Worm (Caenorhabditis elegans) whole organism, young adult: ENCODE measurements around the gene clec-70.

Experiments used
- B0035.1 ChIP-seq: sonication (generic microtip); optimal IDR thresholded peaks from 2 replicates; lab custom pipeline; 2016; ENCODE audit warnings: missing genetic modification characterization, mild to moderate bottlenecking, missing compliant biosample characterization, missing genotype, missing genetic modification reagents
- B0261.1 ChIP-seq: sonication (generic microtip); optimal IDR thresholded peaks from 2 replicates; lab custom pipeline; 2016; ENCODE audit warnings: mild to moderate bottlenecking, missing genetic modification characterization, moderate library complexity, missing compliant biosample characterization
- C06A6.2 ChIP-seq: fragments of 200-800 bp; sonication (Bioruptor generic); conservative IDR thresholded peaks from 2 replicates; pipeline ENCODE4 v1.3.6; 2022; ENCODE audit warnings: missing genetic modification characterization, missing compliant biosample characterization
- F57A8.1 ChIP-seq: fragments of 200-800 bp; sonication (Bioruptor generic); optimal IDR thresholded peaks from 2 replicates; lab custom pipeline; 2018; ENCODE audit warnings: mild to moderate bottlenecking, missing genetic modification characterization, moderate library complexity, missing compliant biosample characterization
- Y53G8AR.9 ChIP-seq: fragments of 200-800 bp; sonication (Bioruptor generic); conservative IDR thresholded peaks from 2 replicates; pipeline ENCODE4 v1.3.6; 2022; ENCODE audit warnings: missing genetic modification reagents, missing genetic modification characterization, missing compliant biosample characterization
- ZK185.1 ChIP-seq: sonication (generic microtip); optimal IDR thresholded peaks from 2 replicates; lab custom pipeline; 2016; ENCODE audit warnings: mild to moderate bottlenecking, missing genetic modification characterization, missing compliant biosample characterization; ENCODE audit not compliant: poor library complexity, severe bottlenecking
- aptf-2 ChIP-seq: fragments of 200-800 bp; sonication (Bioruptor generic); conservative IDR thresholded peaks from 2 replicates; pipeline ENCODE4 v1.3.6; 2022; ENCODE audit warnings: missing genetic modification reagents, missing genetic modification characterization, missing compliant biosample characterization
- athp-1 ChIP-seq: sonication (generic microtip); optimal IDR thresholded peaks from 2 replicates; lab custom pipeline; 2017; ENCODE audit warnings: mild to moderate bottlenecking, missing genetic modification characterization, missing compliant biosample characterization
- ccch-3 ChIP-seq: fragments of 200-800 bp; sonication (Bioruptor generic); optimal IDR thresholded peaks from 2 replicates; lab custom pipeline; 2018; ENCODE audit warnings: mild to moderate bottlenecking, missing genetic modification characterization, missing compliant biosample characterization
- cebp-1 ChIP-seq, 2 experiments: fragments of 200-800 bp in 1 of 2; sonication (Bioruptor generic) in 1 of 2; sonication (generic microtip) in 1 of 2; IDR thresholded peaks in 1 of 2; optimal IDR thresholded peaks in 1 of 2; 2 replicates each; pipeline versions ENCODE4 v1.3.6 to Lab custom; 2017 to 2022; ENCODE audit warnings: missing compliant biosample characterization in 2 of 2, missing genetic modification characterization in 2 of 2, mild to moderate bottlenecking in 1 of 2, missing genetic modification reagents in 1 of 2, moderate library complexity in 1 of 2
- cebp-2 ChIP-seq: fragments of 200-800 bp; sonication (Bioruptor generic); IDR thresholded peaks from 2 replicates; pipeline ENCODE4 v1.3.6; 2022; ENCODE audit warnings: missing genetic modification characterization, missing compliant biosample characterization
- ceh-58 ChIP-seq: fragments of 200-800 bp; sonication (Bioruptor generic); IDR thresholded peaks from 2 replicates; pipeline ENCODE4 v1.3.6; 2022; ENCODE audit warnings: missing genetic modification characterization, missing compliant biosample characterization
- ceh-79 ChIP-seq: sonication (generic microtip); optimal IDR thresholded peaks from 2 replicates; lab custom pipeline; 2017; ENCODE audit warnings: mild to moderate bottlenecking, missing genetic modification characterization, missing compliant biosample characterization
- chd-7 ChIP-seq: sonication (generic microtip); optimal IDR thresholded peaks from 2 replicates; lab custom pipeline; 2016; ENCODE audit warnings: mild to moderate bottlenecking, missing genetic modification characterization, moderate library complexity, missing compliant biosample characterization
- dpl-1 ChIP-seq: fragments of 150-350 bp; optimal IDR thresholded peaks from 2 replicates; lab custom pipeline; 2014; ENCODE audit warnings: missing biosample characterization, missing genetic modification reagents, missing genetic modification characterization
- egrh-3 ChIP-seq: fragments of 200-800 bp; sonication (Bioruptor generic); IDR thresholded peaks from 2 replicates; pipeline ENCODE4 v1.3.6; 2022; ENCODE audit warnings: missing genetic modification reagents, missing genetic modification characterization, missing compliant biosample characterization
- ekl-4 ChIP-seq: fragments of 200-800 bp; sonication (Bioruptor generic); IDR thresholded peaks from 2 replicates; pipeline ENCODE4 v1.3.6; 2022; ENCODE audit warnings: missing genetic modification reagents, missing genetic modification characterization, missing compliant biosample characterization
- hmg-1.2 ChIP-seq: fragments of 200-800 bp; sonication (Bioruptor generic); IDR thresholded peaks from 2 replicates; pipeline ENCODE4 v1.3.6; 2022; ENCODE audit warnings: missing genetic modification reagents, missing genetic modification characterization, missing compliant biosample characterization
- hmg-20 ChIP-seq: fragments of 200-800 bp; sonication (Bioruptor generic); IDR thresholded peaks from 2 replicates; pipeline ENCODE4 v1.3.6; 2022; ENCODE audit warnings: missing genetic modification reagents, missing genetic modification characterization, missing compliant biosample characterization
- hsf-1 ChIP-seq: fragments of 200-800 bp; sonication (Bioruptor generic); IDR thresholded peaks from 2 replicates; pipeline ENCODE4 v1.3.6; 2022; ENCODE audit warnings: missing genetic modification reagents, missing genetic modification characterization, missing compliant biosample characterization
- lag-1 ChIP-seq: fragments of 200-800 bp; sonication (Bioruptor generic); IDR thresholded peaks from 2 replicates; pipeline ENCODE4 v1.3.6; 2022; ENCODE audit warnings: missing genetic modification reagents, missing genetic modification characterization, missing compliant biosample characterization
- let-526 ChIP-seq: fragments of 200-800 bp; sonication (Bioruptor generic); IDR thresholded peaks from 2 replicates; pipeline ENCODE4 v1.3.6; 2022; ENCODE audit warnings: missing genetic modification reagents, missing genetic modification characterization, missing compliant biosample characterization
- let-607 ChIP-seq, 2 experiments: fragments of 200-800 bp in 1 of 2; sonication (Bioruptor generic) in 1 of 2; sonication (generic microtip) in 1 of 2; optimal IDR thresholded peaks; 2 replicates each; lab custom pipeline; 2016 to 2018; ENCODE audit warnings: mild to moderate bottlenecking in 2 of 2, missing compliant biosample characterization in 2 of 2, missing genetic modification characterization in 2 of 2, moderate library complexity in 2 of 2, missing genotype in 1 of 2
- lin-26 ChIP-seq: fragments of 200-800 bp; sonication (Bioruptor generic); IDR thresholded peaks from 2 replicates; pipeline ENCODE4 v1.3.6; 2022; ENCODE audit warnings: missing genetic modification reagents, missing genetic modification characterization, missing compliant biosample characterization
- lin-40 ChIP-seq: sonication (generic microtip); optimal IDR thresholded peaks from 2 replicates; lab custom pipeline; 2016; ENCODE audit warnings: missing genetic modification characterization, mild to moderate bottlenecking, missing compliant biosample characterization, missing genotype, missing genetic modification reagents
- lin-54 ChIP-seq: fragments of 200-800 bp; sonication (Bioruptor generic); optimal IDR thresholded peaks from 2 replicates; lab custom pipeline; 2018; ENCODE audit warnings: mild to moderate bottlenecking, missing genetic modification characterization, missing compliant biosample characterization
- lsl-1 ChIP-seq: fragments of 200-800 bp; sonication (Bioruptor generic); optimal IDR thresholded peaks from 2 replicates; lab custom pipeline; 2018; ENCODE audit warnings: mild to moderate bottlenecking, missing genetic modification characterization, moderate library complexity, missing compliant biosample characterization
- madf-3 ChIP-seq: fragments of 200-800 bp; sonication (Bioruptor generic); IDR thresholded peaks from 2 replicates; pipeline ENCODE4 v1.3.6; 2022; ENCODE audit warnings: missing genetic modification reagents, missing genetic modification characterization, missing compliant biosample characterization
- mxl-1 ChIP-seq: sonication (generic microtip); optimal IDR thresholded peaks from 2 replicates; lab custom pipeline; 2016; ENCODE audit warnings: missing genetic modification characterization, missing compliant biosample characterization
- nfya-1 ChIP-seq: sonication (generic microtip); optimal IDR thresholded peaks from 2 replicates; lab custom pipeline; 2017; ENCODE audit warnings: antibody characterized with exemption, missing compliant biosample characterization, missing genetic modification characterization, borderline replicate concordance; ENCODE audit not compliant: insufficient read depth
- nfyb-1 ChIP-seq: fragments of 200-800 bp; sonication (Bioruptor generic); IDR thresholded peaks from 2 replicates; pipeline ENCODE4 v1.3.6; 2022; ENCODE audit warnings: missing genetic modification reagents, missing genetic modification characterization, missing compliant biosample characterization
- nhr-120 ChIP-seq: fragments of 200-800 bp; sonication (Bioruptor generic); IDR thresholded peaks from 2 replicates; pipeline ENCODE4 v1.3.6; 2022; ENCODE audit warnings: missing genetic modification characterization, missing compliant biosample characterization
- nhr-80 ChIP-seq: sonication (generic microtip); optimal IDR thresholded peaks from 2 replicates; lab custom pipeline; 2016; ENCODE audit warnings: missing genetic modification characterization, missing compliant biosample characterization
- rec-8 ChIP-seq, 2 experiments: sonication (generic microtip); optimal IDR thresholded peaks; 2 replicates each; lab custom pipeline; 2016; ENCODE audit warnings: mild to moderate bottlenecking in 2 of 2, missing genetic modification characterization in 2 of 2, missing genetic modification reagents in 2 of 2, missing genotype in 2 of 2, missing biosample characterization in 1 of 2, missing compliant biosample characterization in 1 of 2, moderate library complexity in 1 of 2
- sea-2 ChIP-seq: fragments of 200-800 bp; sonication (Bioruptor generic); IDR thresholded peaks from 2 replicates; pipeline ENCODE4 v1.3.6; 2022; ENCODE audit warnings: missing genetic modification characterization, missing compliant biosample characterization
- snpc-1.1 ChIP-seq: sonication (generic microtip); optimal IDR thresholded peaks from 2 replicates; lab custom pipeline; 2017; ENCODE audit warnings: missing genetic modification characterization, mild to moderate bottlenecking, missing compliant biosample characterization, antibody characterized with exemption, moderate library complexity, missing genotype, missing genetic modification reagents; ENCODE audit not compliant: insufficient read depth
- snpc-1.3 ChIP-seq: sonication (generic microtip); optimal IDR thresholded peaks from 2 replicates; lab custom pipeline; 2017; ENCODE audit warnings: missing genetic modification characterization, mild to moderate bottlenecking, missing compliant biosample characterization, antibody characterized with exemption, moderate library complexity, missing genotype, missing genetic modification reagents; ENCODE audit not compliant: insufficient read depth
- sptf-2 ChIP-seq: fragments of 200-800 bp; sonication (Bioruptor generic); optimal IDR thresholded peaks from 2 replicates; lab custom pipeline; 2018; ENCODE audit warnings: mild to moderate bottlenecking, missing genetic modification characterization, missing compliant biosample characterization
- tbx-9 ChIP-seq: sonication (generic microtip); optimal IDR thresholded peaks from 2 replicates; lab custom pipeline; 2016; ENCODE audit warnings: borderline replicate concordance, missing genetic modification characterization, inconsistent platforms, missing compliant biosample characterization
- tlf-1 ChIP-seq: fragments of 200-800 bp; sonication (Bioruptor generic); optimal IDR thresholded peaks from 2 replicates; lab custom pipeline; 2018; ENCODE audit warnings: mild to moderate bottlenecking, missing genetic modification characterization, missing compliant biosample characterization
- ztf-22 ChIP-seq: fragments of 200-800 bp; sonication (Bioruptor generic); optimal IDR thresholded peaks from 2 replicates; lab custom pipeline; 2018; ENCODE audit warnings: mild to moderate bottlenecking, missing genetic modification characterization, moderate library complexity, missing compliant biosample characterization
- ztf-25 ChIP-seq: fragments of 200-800 bp; sonication (Bioruptor generic); IDR thresholded peaks from 2 replicates; pipeline ENCODE4 v1.3.6; 2022; ENCODE audit warnings: missing genetic modification reagents, missing genetic modification characterization, missing compliant biosample characterization
- ztf-26 ChIP-seq: sonication (generic microtip); optimal IDR thresholded peaks from 2 replicates; lab custom pipeline; 2017; ENCODE audit warnings: missing genetic modification characterization, missing compliant biosample characterization

Gene clec-70

ce11 chrIV:3956705-3957104, 24.2 kb downstream of the clec-70 start, which contains the start of gene clec-74:
Gene clec-74, plus strand, starts transcription at chrIV:3957005.
- TF ChIP-seq cebp-2 (GFP tag; lab: Robert Waterston, UW) (no peak), ceh-79 (no peak), C06A6.2 (no peak), ztf-22 (GFP tag; lab: Kevin White, UChicago) (no peak), Y53G8AR.9 (GFP tag; lab: Robert Waterston, UW) (no peak), athp-1 (no peak), F57A8.1 (no peak), ztf-25 (GFP tag; lab: Robert Waterston, UW) (no peak), hmg-1.2 (no peak), lin-40 (tag; lab: Kevin White, UChicago) (no peak), ekl-4 (no peak), sea-2 (no peak), tbx-9 (no peak), let-526 (no peak), lin-26 (GFP tag; lab: Robert Waterston, UW) (no peak), egrh-3 (GFP tag; lab: Robert Waterston, UW) (no peak)

ce11 chrIV:3960396-3960795, 27.9 kb downstream of the clec-70 start, which contains the start of gene clec-75:
Gene clec-75, plus strand, starts transcription at chrIV:3960734.
- TF ChIP-seq nhr-120: no peak
- TF ChIP-seq nhr-80 (tag; lab: Kevin White, UChicago): peak; percentile 36
- TF ChIP-seq, all 124 proteins: peak for 1

DNA sequence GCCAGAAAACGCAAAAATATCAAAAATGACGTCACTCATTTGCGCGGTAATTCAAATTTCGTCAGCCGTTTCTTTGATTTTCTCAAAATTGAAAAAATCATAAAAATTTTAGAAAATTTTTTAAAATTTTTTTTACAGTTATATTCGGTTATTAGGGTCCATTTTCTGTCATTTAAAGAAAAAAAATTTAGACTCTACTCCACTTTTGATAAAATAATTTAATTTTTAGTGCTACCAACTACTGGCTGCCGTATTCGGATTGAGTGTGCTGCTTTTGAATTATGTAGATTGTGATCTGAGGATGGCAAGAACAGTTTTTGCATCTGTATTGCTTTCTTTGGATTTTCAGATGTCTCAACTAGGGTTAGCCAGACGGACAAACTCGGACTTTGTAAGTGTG, 30.1 kb downstream of the clec-70 start, which contains the start of gene Y46C8AM.1:
Y46C8AM.1 (plus strand) TSS at position 301 of the 400 bp plus-strand sequence.
- TF ChIP-seq dpl-1 (GFP tag; lab: Kevin White, UChicago) (no peak), lsl-1 (GFP tag; lab: Kevin White, UChicago) (no peak), tlf-1 (GFP tag; lab: Kevin White, UChicago) (no peak), snpc-1.1 (no peak), lin-54 (no peak), ztf-25 (GFP tag; lab: Robert Waterston, UW) (no peak), chd-7 (tag; lab: Kevin White, UChicago) (no peak), sptf-2 (GFP tag; lab: Kevin White, UChicago) (no peak), rec-8 (tag; optimal IDR thresholded peaks at IDR 0.05; lab: Kevin White, UChicago) (no peak), lag-1 (GFP tag; lab: Robert Waterston, UW) (no peak), ztf-26 (no peak), nfyb-1 (no peak), mxl-1 (tag; lab: Kevin White, UChicago) (no peak)

ce11 chrIV:3963498-3963897, 31.0 kb downstream of the clec-70 start:
- peak; percentile 13 for TF ChIP-seq nhr-80 (tag; lab: Kevin White, UChicago)
- TF ChIP-seq cebp-1 (GFP tag; IDR thresholded peaks at IDR 0.05; lab: Robert Waterston, UW): no peak
- no peak for TF ChIP-seq cebp-1 (tag; optimal IDR thresholded peaks at IDR 0.05; lab: Kevin White, UChicago)

ce11 chrIV:3965013-3965412, 32.5 kb downstream of the clec-70 start, which contains the start of gene clec-76:
Gene clec-76, plus strand, starts transcription at chrIV:3965246.
- TF ChIP-seq madf-3 (GFP tag; lab: Robert Waterston, UW) (no peak), B0035.1 (tag; lab: Kevin White, UChicago) (no peak), let-607 (tag; optimal IDR thresholded peaks at IDR 0.05; lab: Kevin White, UChicago) (no peak), aptf-2 (GFP tag; lab: Robert Waterston, UW) (no peak), hmg-20 (GFP tag; lab: Robert Waterston, UW) (no peak), snpc-1.3 (tag; lab: Kevin White, UChicago) (no peak), hsf-1 (GFP tag; lab: Robert Waterston, UW) (no peak), ceh-58 (GFP tag; lab: Robert Waterston, UW) (no peak), nfya-1 (tag; lab: Kevin White, UChicago) (no peak), hmg-1.2 (no peak), B0261.1 (no peak), ccch-3 (GFP tag; lab: Kevin White, UChicago) (no peak), ZK185.1 (tag; lab: Kevin White, UChicago) (no peak)
